Worm (Caenorhabditis elegans): ENCODE results near the gene F01D5.10.

DNA sequence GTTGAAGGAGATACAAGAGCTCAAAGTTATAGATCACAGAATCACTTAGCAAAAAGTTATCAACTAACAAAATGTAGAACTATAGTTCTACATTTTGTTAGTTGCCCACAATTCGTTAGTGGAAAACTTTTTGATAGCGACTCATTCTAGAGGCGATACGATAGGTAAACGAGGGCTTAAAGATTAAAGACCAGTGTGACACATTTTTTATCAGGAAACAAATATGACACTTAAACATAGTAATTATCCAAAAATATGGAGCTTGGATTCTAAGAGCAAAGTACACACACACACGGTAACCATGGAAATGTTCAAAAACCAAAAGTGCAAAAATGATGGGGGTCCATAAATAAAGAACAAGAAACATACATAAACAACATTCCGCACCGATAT lies 18.7 kb upstream of the F01D5.10 start:
- TF ChIP-seq lir-3 (tag; optimal IDR thresholded peaks at IDR 0.05), result no peak
- no peak for TF ChIP-seq mdl-1 (tag; optimal IDR thresholded peaks at IDR 0.05)
- no peak for TF ChIP-seq ama-1 (optimal IDR thresholded peaks at IDR 0.05)
- TF ChIP-seq fos-1 (tag; optimal IDR thresholded peaks at IDR 0.05), result no peak
- TF ChIP-seq egl-27 (tag; optimal IDR thresholded peaks at IDR 0.05), result no peak
- no peak for TF ChIP-seq nhr-10 (tag; optimal IDR thresholded peaks at IDR 0.05)
- TF ChIP-seq ZK546.5 (tag; optimal IDR thresholded peaks at IDR 0.05), result no peak
- TF ChIP-seq attf-4 (tag; optimal IDR thresholded peaks at IDR 0.05), result no peak
- no peak for TF ChIP-seq unc-130 (GFP tag; optimal IDR thresholded peaks at IDR 0.05)
- no peak for TF ChIP-seq nhr-237 (tag; optimal IDR thresholded peaks at IDR 0.05)
- no peak for TF ChIP-seq duxl-1 (tag; optimal IDR thresholded peaks at IDR 0.05; ENCODE audit: poor library complexity)
